Fruit fly (Drosophila melanogaster) Kc167 (cell line): ENCODE measurements around the gene fzo.

Source experiments
- Myc ChIP-seq: fragments of >200 bp; optimal IDR thresholded peaks from 2 replicates; lab custom pipeline; 2017; ENCODE audit warnings: missing external identifiers
- Sin3A ChIP-seq: fragments of >200 bp; optimal IDR thresholded peaks from 2 replicates; lab custom pipeline; 2018; ENCODE audit warnings: missing external identifiers
- h ChIP-seq: fragments of >200 bp; optimal IDR thresholded peaks from 3 replicates; lab custom pipeline; 2018; ENCODE audit warnings: missing external identifiers
- insv ChIP-seq: fragments of >200 bp; optimal IDR thresholded peaks from 3 replicates; lab custom pipeline; 2018; ENCODE audit warnings: missing external identifiers
- psq ChIP-seq: fragments of >200 bp; optimal IDR thresholded peaks from 2 replicates; lab custom pipeline; 2017; ENCODE audit warnings: missing external identifiers
- ttk ChIP-seq: sonication (Bioruptor generic); optimal IDR thresholded peaks from 2 replicates; lab custom pipeline; 2017; ENCODE audit warnings: missing external identifiers

Gene fzo

dm6 chr3R:23175376-23175775 is 28.5 kb downstream of the fzo start:
- TF ChIP-seq h: no peak
- no peak for TF ChIP-seq Sin3A (lab: Kevin White, UChicago)
- no peak for TF ChIP-seq psq
- no peak for TF ChIP-seq ttk (lab: Kevin White, UChicago)
- TF ChIP-seq insv (lab: Kevin White, UChicago): no peak
- TF ChIP-seq Myc (lab: Kevin White, UChicago): no peak

- TF ChIP-seq Sin3A (lab: Kevin White, UChicago) (no peak), insv (lab: Kevin White, UChicago) (no peak), ttk (lab: Kevin White, UChicago) (no peak), Myc (lab: Kevin White, UChicago) (no peak), h (no peak), psq (no peak)
These were observed 29.1 kb downstream of the fzo start for dm6 chr3R:23174739-23175138.

- no peak for TF ChIP-seq Myc (lab: Kevin White, UChicago)
- no peak for TF ChIP-seq Sin3A (lab: Kevin White, UChicago)
- no peak for TF ChIP-seq ttk (lab: Kevin White, UChicago)
- no peak for TF ChIP-seq h
These were observed 30.3 kb downstream of the fzo start, which contains the start of gene CG46310 for dm6 chr3R:23173393-23173981. CG46310 (plus strand) TSS chr3R:23173873.

- TF ChIP-seq h (no peak), ttk (lab: Kevin White, UChicago) (no peak), psq (no peak), Myc (lab: Kevin White, UChicago) (no peak), insv (lab: Kevin White, UChicago) (no peak), Sin3A (lab: Kevin White, UChicago) (no peak)
These were observed 32.0 kb downstream of the fzo start for dm6 chr3R:23171867-23172266.

- TF ChIP-seq insv (lab: Kevin White, UChicago): no peak
- TF ChIP-seq psq: no peak
- TF ChIP-seq Myc (lab: Kevin White, UChicago): no peak
- no peak for TF ChIP-seq h
- TF ChIP-seq ttk (lab: Kevin White, UChicago): no peak
- no peak for TF ChIP-seq Sin3A (lab: Kevin White, UChicago)
These were observed 33.5 kb downstream of the fzo start for dm6 chr3R:23170335-23170734.

- TF ChIP-seq psq: no peak
- no peak for TF ChIP-seq Myc (lab: Kevin White, UChicago)
- TF ChIP-seq insv (lab: Kevin White, UChicago): no peak
- TF ChIP-seq ttk (lab: Kevin White, UChicago): no peak
- TF ChIP-seq Sin3A (lab: Kevin White, UChicago): no peak
- no peak for TF ChIP-seq h
These were observed 36.1 kb downstream of the fzo start, which contains the start of gene Irk1 for dm6 chr3R:23167507-23168324. Irk1 (plus strand) TSS chr3R:23168317.

dm6 chr3R:23164630-23165029 is 39.2 kb downstream of the fzo start:
- TF ChIP-seq psq (no peak), ttk (lab: Kevin White, UChicago) (no peak), Myc (lab: Kevin White, UChicago) (no peak)

- no peak for TF ChIP-seq psq
- TF ChIP-seq insv (lab: Kevin White, UChicago): no peak
These were observed 39.7 kb downstream of the fzo start for dm6 chr3R:23164134-23164533.

- TF ChIP-seq Myc (lab: Kevin White, UChicago): no peak
- TF ChIP-seq ttk (lab: Kevin White, UChicago): no peak
- no peak for TF ChIP-seq psq
- no peak for TF ChIP-seq h
- TF ChIP-seq insv (lab: Kevin White, UChicago): no peak
These were observed 42.5 kb downstream of the fzo start, which contains the start of gene CG13829 for dm6 chr3R:23161288-23161870. CG13829 (minus strand) TSS chr3R:23161338.

- TF ChIP-seq psq: no peak
- TF ChIP-seq Sin3A (lab: Kevin White, UChicago): no peak
- no peak for TF ChIP-seq insv (lab: Kevin White, UChicago)
- no peak for TF ChIP-seq ttk (lab: Kevin White, UChicago)
- TF ChIP-seq h: no peak
- no peak for TF ChIP-seq Myc (lab: Kevin White, UChicago)
These were observed 44.4 kb downstream of the fzo start, which contains the start of gene VhaAC39-2 for dm6 chr3R:23159289-23159956. VhaAC39-2 (minus strand) TSS chr3R:23159316.

dm6 chr3R:23157664-23158151 is 46.1 kb downstream of the fzo start, which contains the start of gene unk:
unk (minus strand) TSS chr3R:23157862.
- TF ChIP-seq insv (lab: Kevin White, UChicago): no peak
- TF ChIP-seq psq: no peak
- TF ChIP-seq h: no peak
- no peak for TF ChIP-seq Myc (lab: Kevin White, UChicago)
- TF ChIP-seq ttk (lab: Kevin White, UChicago): no peak
- TF ChIP-seq Sin3A (lab: Kevin White, UChicago): no peak
